Fruit fly (Drosophila melanogaster) whole organism, embryonic: Measurements from ENCODE around the gene CG32772.

Experiments used
- Atf-2 ChIP-seq: fragments of 200-800 bp; sonication (Bioruptor generic); optimal IDR thresholded peaks from 2 replicates; lab custom pipeline; 2016; ENCODE audit warnings: missing biosample characterization, missing genetic modification characterization
- Atf3 ChIP-seq: fragments of 200-800 bp; sonication (Bioruptor generic); optimal IDR thresholded peaks from 3 replicates; lab custom pipeline; 2016; ENCODE audit warnings: missing biosample characterization, missing genetic modification characterization
- B-H1 ChIP-seq: fragments of 200-800 bp; sonication (Bioruptor generic); IDR thresholded peaks from 3 replicates; pipeline ENCODE4 v1.3.6; 2022; ENCODE audit warnings: missing biosample characterization, missing genetic modification characterization
- B-H2 ChIP-seq: fragments of 200-800 bp; sonication (Bioruptor generic); optimal IDR thresholded peaks from 2 replicates; lab custom pipeline; 2018; ENCODE audit warnings: missing biosample characterization, mild to moderate bottlenecking, missing genetic modification characterization
- BtbVII ChIP-seq: fragments of 200-800 bp; sonication (Bioruptor generic); optimal IDR thresholded peaks from 3 replicates; lab custom pipeline; 2017; ENCODE audit warnings: missing biosample characterization, mild to moderate bottlenecking, missing genetic modification characterization
- Bteb2 ChIP-seq: fragments of 200-800 bp; sonication (Bioruptor generic); optimal IDR thresholded peaks from 2 replicates; lab custom pipeline; 2016; ENCODE audit warnings: missing biosample characterization, missing genetic modification characterization
- CG10209 ChIP-seq: fragments of 200-800 bp; sonication (Bioruptor generic); optimal IDR thresholded peaks from 3 replicates; lab custom pipeline; 2017; ENCODE audit warnings: missing biosample characterization, mild to moderate bottlenecking, missing genetic modification characterization, missing genetic modification reagents
- CG12236 ChIP-seq: fragments of 200-800 bp; sonication (Bioruptor generic); optimal IDR thresholded peaks from 2 replicates; lab custom pipeline; 2016; ENCODE audit warnings: missing biosample characterization, missing genetic modification characterization
- CG1603 ChIP-seq: fragments of 200-800 bp; sonication (Bioruptor generic); optimal IDR thresholded peaks from 2 replicates; lab custom pipeline; 2019; ENCODE audit warnings: missing biosample characterization, mild to moderate bottlenecking, missing genetic modification characterization, moderate library complexity
- CG17359 ChIP-seq: fragments of 200-800 bp; sonication (Bioruptor generic); optimal IDR thresholded peaks from 3 replicates; lab custom pipeline; 2018; ENCODE audit warnings: missing biosample characterization, mild to moderate bottlenecking, missing genetic modification characterization, moderate library complexity
- CG17802 ChIP-seq: fragments of 200-800 bp; sonication (Bioruptor generic); optimal IDR thresholded peaks from 2 replicates; lab custom pipeline; 2018; ENCODE audit warnings: missing biosample characterization, mild to moderate bottlenecking, missing genetic modification characterization, moderate library complexity
- CG2199 ChIP-seq: fragments of 200-800 bp; sonication (Bioruptor generic); IDR thresholded peaks from 3 replicates; pipeline ENCODE4 v1.3.6; 2022; ENCODE audit warnings: missing biosample characterization, missing genetic modification characterization
- CG3838 ChIP-seq: fragments of 200-800 bp; sonication (Bioruptor generic); optimal IDR thresholded peaks from 3 replicates; lab custom pipeline; 2016; ENCODE audit warnings: missing biosample characterization, missing genetic modification characterization
- CG4730 ChIP-seq: fragments of 200-800 bp; sonication (Bioruptor generic); IDR thresholded peaks from 2 replicates; pipeline ENCODE4 v1.3.6; 2022; ENCODE audit warnings: missing biosample characterization, missing genetic modification characterization
- CG6175 ChIP-seq: fragments of 200-800 bp; sonication (Bioruptor generic); IDR thresholded peaks from 3 replicates; pipeline ENCODE4 v1.3.6; 2022; ENCODE audit warnings: missing biosample characterization, missing genetic modification characterization
- CG6689 ChIP-seq: fragments of 200-800 bp; sonication (Bioruptor generic); IDR thresholded peaks from 2 replicates; pipeline ENCODE4 v1.3.6; 2022; ENCODE audit warnings: missing biosample characterization, missing genetic modification characterization
- CG8359 ChIP-seq: fragments of 200-800 bp; sonication (Bioruptor generic); optimal IDR thresholded peaks from 2 replicates; lab custom pipeline; 2017; ENCODE audit warnings: missing biosample characterization, mild to moderate bottlenecking, missing genetic modification characterization, borderline replicate concordance
- CG8765 ChIP-seq: fragments of 200-800 bp; sonication (Bioruptor generic); IDR thresholded peaks from 2 replicates; pipeline ENCODE4 v1.3.6; 2022; ENCODE audit warnings: missing biosample characterization, missing genetic modification characterization
- CG9609 ChIP-seq: fragments of 200-800 bp; sonication (Bioruptor generic); optimal IDR thresholded peaks from 3 replicates; lab custom pipeline; 2016; ENCODE audit warnings: missing biosample characterization, missing genetic modification characterization
- CG9727 ChIP-seq: fragments of 200-800 bp; sonication (Bioruptor generic); optimal IDR thresholded peaks from 3 replicates; lab custom pipeline; 2017; ENCODE audit warnings: missing biosample characterization, mild to moderate bottlenecking, missing genetic modification characterization
- CrebB ChIP-seq: fragments of 200-800 bp; sonication (Bioruptor generic); optimal IDR thresholded peaks from 3 replicates; lab custom pipeline; 2018; ENCODE audit warnings: missing biosample characterization, mild to moderate bottlenecking, missing genetic modification characterization
- Elba2 ChIP-seq: fragments of 200-800 bp; sonication (Bioruptor generic); optimal IDR thresholded peaks from 3 replicates; lab custom pipeline; 2016; ENCODE audit warnings: missing biosample characterization, missing genetic modification characterization
- Hey ChIP-seq: fragments of 200-800 bp; sonication (Bioruptor generic); optimal IDR thresholded peaks from 3 replicates; lab custom pipeline; 2018; ENCODE audit warnings: missing biosample characterization, mild to moderate bottlenecking, missing genetic modification characterization
- Hmx ChIP-seq: fragments of 200-800 bp; sonication (Bioruptor generic); optimal IDR thresholded peaks from 2 replicates; lab custom pipeline; 2016; ENCODE audit warnings: missing biosample characterization, missing genetic modification characterization
- Hr51 ChIP-seq, 2 experiments: fragments of 200-800 bp; sonication (Bioruptor generic); optimal IDR thresholded peaks; 2 replicates in 1 of 2; 3 replicates in 1 of 2; lab custom pipeline; 2016 to 2018; ENCODE audit warnings: missing biosample characterization in 2 of 2, missing genetic modification characterization in 2 of 2, mild to moderate bottlenecking in 1 of 2, moderate library complexity in 1 of 2
- MESR4 ChIP-seq: fragments of 200-800 bp; sonication (Bioruptor generic); optimal IDR thresholded peaks from 2 replicates; lab custom pipeline; 2018; ENCODE audit warnings: missing biosample characterization, mild to moderate bottlenecking, missing genetic modification characterization, moderate library complexity
- Mes4 ChIP-seq: fragments of 200-800 bp; sonication (Bioruptor generic); optimal IDR thresholded peaks from 2 replicates; lab custom pipeline; 2016; ENCODE audit warnings: missing biosample characterization, missing genetic modification characterization
- Sry-δ ChIP-seq: fragments of 200-800 bp; sonication (Bioruptor generic); optimal IDR thresholded peaks from 2 replicates; lab custom pipeline; 2016; ENCODE audit warnings: missing biosample characterization, missing genetic modification characterization
- Stat92E ChIP-seq, 3 experiments: fragments of >200 bp in 2 of 3; fragments of 200-800 bp in 1 of 3; sonication (Bioruptor generic) in 1 of 3; optimal IDR thresholded peaks; 2 replicates each; lab custom pipeline; 2017 to 2019; ENCODE audit warnings: missing biosample characterization in 3 of 3, missing genetic modification characterization in 3 of 3, mild to moderate bottlenecking in 1 of 3, moderate library complexity in 1 of 3
- ac ChIP-seq: fragments of 200-800 bp; sonication (Bioruptor generic); optimal IDR thresholded peaks from 3 replicates; lab custom pipeline; 2017; ENCODE audit warnings: missing biosample characterization, mild to moderate bottlenecking, missing genetic modification characterization
- ase ChIP-seq: fragments of 200-800 bp; sonication (Bioruptor generic); IDR thresholded peaks from 3 replicates; pipeline ENCODE4 v1.3.6; 2022; ENCODE audit warnings: missing biosample characterization, missing genetic modification characterization
- chif ChIP-seq, 2 experiments: fragments of 200-800 bp; sonication (Bioruptor generic); optimal IDR thresholded peaks; 3 replicates each; lab custom pipeline; 2016; ENCODE audit warnings: missing biosample characterization in 2 of 2, missing genetic modification characterization in 2 of 2
- cwo ChIP-seq: fragments of 200-800 bp; sonication (Bioruptor generic); optimal IDR thresholded peaks from 3 replicates; lab custom pipeline; 2017; ENCODE audit warnings: missing biosample characterization, missing genetic modification characterization, mild to moderate bottlenecking, moderate library complexity, missing genetic modification reagents
- dysf ChIP-seq: fragments of 200-800 bp; sonication (Bioruptor generic); IDR thresholded peaks from 3 replicates; pipeline ENCODE4 v1.3.6; 2022; ENCODE audit warnings: missing biosample characterization, missing genetic modification characterization
- ftz-f1 ChIP-seq: fragments of 200-800 bp; sonication (Bioruptor generic); optimal IDR thresholded peaks from 2 replicates; lab custom pipeline; 2016; ENCODE audit warnings: missing biosample characterization, missing genetic modification characterization
- gcm ChIP-seq: fragments of 200-800 bp; sonication (Bioruptor generic); optimal IDR thresholded peaks from 2 replicates; lab custom pipeline; 2019; ENCODE audit warnings: missing biosample characterization, mild to moderate bottlenecking, missing genetic modification characterization, moderate library complexity
- gt ChIP-seq: fragments of 200-800 bp; sonication (Bioruptor generic); IDR thresholded peaks from 2 replicates; pipeline ENCODE4 v1.3.6; 2022; ENCODE audit warnings: missing biosample characterization, missing genetic modification characterization
- hkb ChIP-seq, 2 experiments: fragments of 200-800 bp in 1 of 2; fragments of >200 bp in 1 of 2; sonication (Bioruptor generic) in 1 of 2; IDR thresholded peaks in 1 of 2; optimal IDR thresholded peaks in 1 of 2; 2 replicates each; pipeline versions ENCODE4 v1.3.6 to Lab custom; 2017 to 2022; ENCODE audit warnings: missing biosample characterization in 1 of 2, missing genetic modification characterization in 1 of 2
- lilli ChIP-seq: fragments of 200-800 bp; sonication (Bioruptor generic); optimal IDR thresholded peaks from 3 replicates; lab custom pipeline; 2016; ENCODE audit warnings: missing biosample characterization, missing genetic modification characterization
- prd ChIP-seq, 3 experiments: fragments of >200 bp in 2 of 3; fragments of 200-800 bp in 1 of 3; sonication (Bioruptor generic) in 1 of 3; optimal IDR thresholded peaks in 2 of 3; IDR thresholded peaks in 1 of 3; 2 replicates in 2 of 3; 3 replicates in 1 of 3; pipeline versions ENCODE4 v1.3.6 to Lab custom; 2017 to 2022; ENCODE audit warnings: missing biosample characterization in 1 of 3, missing genetic modification characterization in 1 of 3
- ranshi ChIP-seq: fragments of 200-800 bp; sonication (Bioruptor generic); IDR thresholded peaks from 2 replicates; pipeline ENCODE4 v1.3.6; 2022; ENCODE audit warnings: missing biosample characterization, missing genetic modification characterization
- rib ChIP-seq: fragments of 200-800 bp; sonication (Bioruptor generic); IDR thresholded peaks from 2 replicates; pipeline ENCODE4 v1.3.6; 2022; ENCODE audit warnings: missing biosample characterization, missing genetic modification characterization
- sc ChIP-seq, 3 experiments: fragments of >200 bp in 2 of 3; fragments of 200-800 bp in 1 of 3; sonication (Bioruptor generic) in 1 of 3; optimal IDR thresholded peaks; 2 replicates in 2 of 3; 3 replicates in 1 of 3; lab custom pipeline; 2017; ENCODE audit warnings: mild to moderate bottlenecking in 1 of 3, missing biosample characterization in 1 of 3, missing genetic modification characterization in 1 of 3, missing genetic modification reagents in 1 of 3
- sens ChIP-seq: fragments of 200-800 bp; sonication (Bioruptor generic); peaks from one replicate; lab custom pipeline; 2016; ENCODE audit warnings: missing biosample characterization, missing genetic modification characterization
- seq ChIP-seq: fragments of 200-800 bp; sonication (Bioruptor generic); IDR thresholded peaks from 2 replicates; pipeline ENCODE4 v1.3.6; 2022; ENCODE audit warnings: missing biosample characterization, missing genetic modification characterization
- yki ChIP-seq: fragments of >200 bp; optimal IDR thresholded peaks from 3 replicates; lab custom pipeline; 2018
- zen2 ChIP-seq: fragments of 200-800 bp; sonication (Bioruptor generic); IDR thresholded peaks from 3 replicates; pipeline ENCODE4 v1.3.6; 2022; ENCODE audit warnings: missing biosample characterization, missing genetic modification characterization; ENCODE audit not compliant: partially characterized antibody

Gene CG32772

DNA sequence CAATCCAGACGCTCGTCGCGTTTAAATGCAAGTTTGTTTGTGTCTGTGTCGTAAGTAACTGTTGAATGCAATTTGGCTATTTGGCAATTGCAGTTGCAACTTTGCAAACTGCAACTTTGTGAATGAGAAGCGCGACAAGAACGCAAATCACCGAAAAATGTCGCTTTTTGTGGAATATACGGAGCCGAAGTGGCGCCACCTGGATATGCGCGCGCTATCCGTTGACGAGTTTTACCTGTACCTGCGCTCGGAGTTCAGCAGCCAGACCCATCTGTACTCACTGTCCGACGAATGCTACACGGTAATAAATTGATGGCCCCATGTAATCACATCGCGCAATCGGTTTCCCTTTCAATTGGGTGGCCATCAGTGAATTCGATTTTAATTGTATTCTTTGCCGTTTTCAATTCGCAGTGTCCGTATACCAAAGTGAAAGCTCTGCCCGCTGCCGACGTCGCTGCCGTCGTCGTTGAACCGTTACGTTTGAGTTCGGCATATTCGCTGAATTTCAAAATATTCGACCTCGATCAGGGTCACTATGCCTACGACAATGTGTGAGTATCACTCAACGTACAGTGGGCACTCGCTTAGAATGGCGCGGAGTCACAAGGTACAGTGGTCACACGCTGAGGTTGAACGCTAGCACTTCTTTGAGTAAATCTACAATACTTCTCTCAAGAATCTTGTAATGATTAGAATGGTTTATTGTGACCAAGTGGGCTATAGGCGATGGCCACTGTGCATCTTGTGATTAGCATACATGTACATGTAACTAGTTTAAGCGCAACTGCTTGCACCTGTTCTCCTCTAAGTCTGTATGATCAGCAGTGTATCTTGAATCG lies 10.4 kb downstream of the CG32772 start (continued):
- TF ChIP-seq prd (optimal IDR thresholded peaks at IDR 0.05; lab: Kevin White, UChicago) (no peak), prd (GFP tag; IDR thresholded peaks at IDR 0.05; lab: Robert Waterston, UW) (peak; percentile 91), Sry-δ (GFP tag; lab: Kevin White, UChicago) (peak; percentile 20), Elba2 (GFP tag; lab: Kevin White, UChicago) (no peak), CG17802 (tag; lab: Kevin White, UChicago) (peak; percentile 27), MESR4 (no peak), CG3838 (peak; percentile 47), yki (lab: Kevin White, UChicago) (no peak), zen2 (no peak), CG6175 (GFP tag; lab: Robert Waterston, UW) (peak; percentile 77; the same call in 2 of the 3 replicates), CrebB (peak; percentile 61), CG10209 (peak; percentile 80), chif (GFP tag; optimal IDR thresholded peaks at IDR 0.05; lab: Kevin White, UChicago) (peak; percentile 72 to 82), CG9609 (GFP tag; lab: Kevin White, UChicago) (peak; percentile 87), Mes4 (peak; percentile 51), CG6689 (peak; percentile 84), lilli (GFP tag; lab: Kevin White, UChicago) (peak; percentile 86), ase (GFP tag; lab: Robert Waterston, UW) (peak; percentile 84), Atf3 (GFP tag; lab: Kevin White, UChicago) (peak; percentile 69), Bteb2 (GFP tag; lab: Kevin White, UChicago) (peak; percentile 74), cwo (GFP tag; lab: Kevin White, UChicago) (peak; percentile 65), CG8359 (GFP tag; lab: Kevin White, UChicago) (no peak), Stat92E (GFP tag; optimal IDR thresholded peaks at IDR 0.05; lab: Kevin White, UChicago) (no peak), Hmx (peak; percentile 40), CG4730 (GFP tag; lab: Robert Waterston, UW) (peak; percentile 86), gcm (GFP tag; lab: Kevin White, UChicago) (peak; percentile 33), ranshi (GFP tag; lab: Robert Waterston, UW) (peak; percentile 91), sc (optimal IDR thresholded peaks at IDR 0.05; lab: Kevin White, UChicago) (no peak), sc (GFP tag; optimal IDR thresholded peaks at IDR 0.05; lab: Kevin White, UChicago) (peak; percentile 1), Atf-2 (GFP tag; lab: Kevin White, UChicago) (peak; percentile 79), Hr51 (GFP tag; optimal IDR thresholded peaks at IDR 0.05; lab: Kevin White, UChicago) (peak; percentile 73 to 79), rib (peak; percentile 63), gt (GFP tag; lab: Robert Waterston, UW) (no peak; the same call in 1 of the 2 replicates), CG12236 (GFP tag; lab: Kevin White, UChicago) (peak; percentile 50), CG9727 (peak; percentile 55), CG2199 (no peak), seq (GFP tag; lab: Robert Waterston, UW) (peak; percentile 87), CG17359 (tag; lab: Kevin White, UChicago) (peak; percentile 86), BtbVII (GFP tag; lab: Kevin White, UChicago) (peak; percentile 71), B-H2 (no peak), hkb (optimal IDR thresholded peaks at IDR 0.05; lab: Kevin White, UChicago) (no peak), hkb (GFP tag; IDR thresholded peaks at IDR 0.05; lab: Robert Waterston, UW) (peak; percentile 86), Hey (tag; lab: Kevin White, UChicago) (no peak), ftz-f1 (GFP tag; lab: Kevin White, UChicago) (peak; percentile 66), sens (GFP tag; lab: Kevin White, UChicago) (peak; percentile 95), dysf (GFP tag; lab: Robert Waterston, UW) (peak; percentile 95), B-H1 (GFP tag; lab: Robert Waterston, UW) (peak; percentile 80), CG8765 (GFP tag; lab: Robert Waterston, UW) (peak; percentile 41; the same call in 1 of the 2 replicates), CG1603 (tag; lab: Kevin White, UChicago) (peak; percentile 92), ac (GFP tag; lab: Kevin White, UChicago) (no peak)
